Fruit fly (Drosophila melanogaster) whole organism, prepupa: ENCODE measurements around the gene CG6985.
A peak's percentile ranks its signal among the peaks of the same experiment; 100 is the strongest.

Experiments
- Blimp-1 ChIP-seq: fragments of 200-800 bp; sonication (Bioruptor generic); optimal IDR thresholded peaks from 3 replicates; lab custom pipeline; 2017; ENCODE audit warnings: missing biosample characterization, missing genetic modification characterization, mild to moderate bottlenecking, moderate library complexity, missing genetic modification reagents
- CG10631 ChIP-seq: fragments of 200-800 bp; sonication (Bioruptor generic); optimal IDR thresholded peaks from 2 replicates; lab custom pipeline; 2016; ENCODE audit warnings: missing biosample characterization, missing genetic modification characterization
- CG10669 ChIP-seq: fragments of 200-800 bp; sonication (Bioruptor generic); optimal IDR thresholded peaks from 3 replicates; lab custom pipeline; 2018; ENCODE audit warnings: missing biosample characterization, mild to moderate bottlenecking, missing genetic modification characterization, moderate library complexity
- CG11762 ChIP-seq: fragments of 200-800 bp; sonication (Bioruptor generic); optimal IDR thresholded peaks from 3 replicates; lab custom pipeline; 2016; ENCODE audit warnings: missing biosample characterization, missing genetic modification characterization; ENCODE audit not compliant: insufficient read depth
- CG15336 ChIP-seq: fragments of 200-800 bp; sonication (Bioruptor generic); IDR thresholded peaks from 2 replicates; pipeline ENCODE4 v1.3.6; 2022; ENCODE audit warnings: missing biosample characterization, missing genetic modification characterization
- CG1621 ChIP-seq: fragments of 200-800 bp; sonication (Bioruptor generic); optimal IDR thresholded peaks from 3 replicates; lab custom pipeline; 2018; ENCODE audit warnings: missing biosample characterization, mild to moderate bottlenecking, missing genetic modification characterization
- CG16779 ChIP-seq: fragments of 200-800 bp; sonication (Bioruptor generic); optimal IDR thresholded peaks from 3 replicates; lab custom pipeline; 2017; ENCODE audit warnings: missing biosample characterization, mild to moderate bottlenecking, missing genetic modification characterization
- CG3032 ChIP-seq: fragments of 200-800 bp; optimal IDR thresholded peaks from 2 replicates; lab custom pipeline; 2019; ENCODE audit warnings: missing biosample characterization, mild to moderate bottlenecking, missing genetic modification characterization, moderate library complexity
- CG31627 ChIP-seq: fragments of 200-800 bp; sonication (Bioruptor generic); optimal IDR thresholded peaks from 3 replicates; lab custom pipeline; 2016; ENCODE audit warnings: missing biosample characterization, missing genetic modification characterization
- CG32006 ChIP-seq: fragments of 200-800 bp; sonication (Bioruptor generic); optimal IDR thresholded peaks from 3 replicates; lab custom pipeline; 2017; ENCODE audit warnings: missing biosample characterization, mild to moderate bottlenecking, missing genetic modification characterization
- CG34406 ChIP-seq: fragments of 200-800 bp; sonication (Bioruptor generic); optimal IDR thresholded peaks from 3 replicates; lab custom pipeline; 2016; ENCODE audit warnings: missing biosample characterization, missing genetic modification characterization
- CG3919 ChIP-seq: fragments of 200-800 bp; sonication (Bioruptor generic); optimal IDR thresholded peaks from 3 replicates; lab custom pipeline; 2016; ENCODE audit warnings: missing biosample characterization, missing genetic modification characterization
- CG4318 ChIP-seq: fragments of 200-800 bp; sonication (Bioruptor generic); optimal IDR thresholded peaks from 3 replicates; lab custom pipeline; 2017; ENCODE audit warnings: missing biosample characterization, mild to moderate bottlenecking, missing genetic modification characterization
- CG6276 ChIP-seq: fragments of 200-800 bp; sonication (Bioruptor generic); optimal IDR thresholded peaks from 2 replicates; lab custom pipeline; 2017; ENCODE audit warnings: missing biosample characterization, mild to moderate bottlenecking, missing genetic modification characterization
- CG6854 ChIP-seq: fragments of 200-800 bp; sonication (Bioruptor generic); optimal IDR thresholded peaks from 2 replicates; lab custom pipeline; 2017; ENCODE audit warnings: missing biosample characterization, mild to moderate bottlenecking, missing genetic modification characterization
- CG7368 ChIP-seq: fragments of 200-800 bp; sonication (Bioruptor generic); optimal IDR thresholded peaks from 3 replicates; lab custom pipeline; 2016; ENCODE audit warnings: missing biosample characterization, missing genetic modification characterization
- CG8119 ChIP-seq: fragments of 200-800 bp; sonication (Bioruptor generic); IDR thresholded peaks from 3 replicates; pipeline ENCODE4 v1.3.6; 2022; ENCODE audit warnings: missing biosample characterization, missing genetic modification characterization
- CG8319 ChIP-seq: fragments of 200-800 bp; sonication (Bioruptor generic); optimal IDR thresholded peaks from 3 replicates; lab custom pipeline; 2016; ENCODE audit warnings: missing biosample characterization, missing genetic modification characterization
- CG8632 ChIP-seq: fragments of 200-800 bp; sonication (Bioruptor generic); optimal IDR thresholded peaks from 3 replicates; lab custom pipeline; 2016; ENCODE audit warnings: missing biosample characterization, missing genetic modification characterization
- CG9139 ChIP-seq: fragments of 200-800 bp; sonication (Bioruptor generic); optimal IDR thresholded peaks from 3 replicates; lab custom pipeline; 2017; ENCODE audit warnings: missing biosample characterization, mild to moderate bottlenecking, missing genetic modification characterization
- Eip75B ChIP-seq: fragments of 200-800 bp; sonication (Bioruptor generic); optimal IDR thresholded peaks from 3 replicates; lab custom pipeline; 2016; ENCODE audit warnings: missing biosample characterization, missing genetic modification characterization
- Eip78C ChIP-seq: fragments of 200-800 bp; sonication (Bioruptor generic); peaks from one replicate; lab custom pipeline; 2016; ENCODE audit warnings: missing biosample characterization, missing genetic modification characterization
- Eip93F ChIP-seq: fragments of 200-800 bp; sonication (Bioruptor generic); optimal IDR thresholded peaks from 2 replicates; lab custom pipeline; 2016; ENCODE audit warnings: missing biosample characterization, mild to moderate bottlenecking, missing genetic modification characterization
- Ets21C ChIP-seq: fragments of 200-800 bp; sonication (Bioruptor generic); optimal IDR thresholded peaks from 3 replicates; lab custom pipeline; 2016; ENCODE audit warnings: missing biosample characterization, missing genetic modification characterization
- Ets96B ChIP-seq: fragments of 200-800 bp; optimal IDR thresholded peaks from 2 replicates; lab custom pipeline; 2019; ENCODE audit warnings: missing biosample characterization, mild to moderate bottlenecking, missing genetic modification characterization, moderate library complexity
- Gug ChIP-seq: fragments of 200-800 bp; sonication (Bioruptor generic); IDR thresholded peaks from 2 replicates; pipeline ENCODE4 v1.3.6; 2022; ENCODE audit warnings: missing biosample characterization, missing genetic modification characterization
- Hr39 ChIP-seq: fragments of 200-800 bp; sonication (Bioruptor generic); optimal IDR thresholded peaks from 2 replicates; lab custom pipeline; 2016; ENCODE audit warnings: missing biosample characterization, missing genetic modification characterization
- Hr4 ChIP-seq: fragments of 200-800 bp; sonication (Bioruptor generic); optimal IDR thresholded peaks from 3 replicates; lab custom pipeline; 2016; ENCODE audit warnings: missing biosample characterization, missing genetic modification characterization
- Lpt ChIP-seq: fragments of 200-800 bp; sonication (Bioruptor generic); optimal IDR thresholded peaks from 3 replicates; lab custom pipeline; 2016; ENCODE audit warnings: missing biosample characterization, missing genetic modification characterization
- Met ChIP-seq: fragments of 200-800 bp; sonication (Bioruptor generic); optimal IDR thresholded peaks from 3 replicates; lab custom pipeline; 2016; ENCODE audit warnings: missing biosample characterization, missing genetic modification characterization
- OdsH ChIP-seq: fragments of 200-800 bp; sonication (Bioruptor generic); optimal IDR thresholded peaks from 3 replicates; lab custom pipeline; 2016; ENCODE audit warnings: missing biosample characterization, missing genetic modification characterization
- Sox14 ChIP-seq: fragments of 200-800 bp; sonication (Bioruptor generic); optimal IDR thresholded peaks from 3 replicates; lab custom pipeline; 2016; ENCODE audit warnings: missing biosample characterization, missing genetic modification characterization
- acj6 ChIP-seq: fragments of 200-800 bp; sonication (Bioruptor generic); optimal IDR thresholded peaks from 3 replicates; lab custom pipeline; 2016; ENCODE audit warnings: missing biosample characterization, missing genetic modification characterization
- cyc ChIP-seq: fragments of 200-800 bp; sonication (Bioruptor generic); optimal IDR thresholded peaks from 3 replicates; lab custom pipeline; 2016; ENCODE audit warnings: missing biosample characterization, missing genetic modification characterization
- dac ChIP-seq: fragments of 200-800 bp; sonication (Bioruptor generic); optimal IDR thresholded peaks from 2 replicates; lab custom pipeline; 2017; ENCODE audit warnings: missing biosample characterization, mild to moderate bottlenecking, missing genetic modification characterization
- dsx ChIP-seq: fragments of 200-800 bp; optimal IDR thresholded peaks from 3 replicates; lab custom pipeline; 2019; ENCODE audit warnings: missing biosample characterization, mild to moderate bottlenecking, missing genetic modification characterization, moderate library complexity; ENCODE audit not compliant: poor library complexity, severe bottlenecking
- eg ChIP-seq: fragments of 200-800 bp; sonication (Bioruptor generic); IDR thresholded peaks from 3 replicates; pipeline ENCODE4 v1.3.6; 2022; ENCODE audit warnings: missing biosample characterization, missing genetic modification characterization
- esn ChIP-seq: fragments of 200-800 bp; sonication (Bioruptor generic); optimal IDR thresholded peaks from 2 replicates; lab custom pipeline; 2016; ENCODE audit warnings: missing biosample characterization, mild to moderate bottlenecking, missing genetic modification characterization, moderate library complexity
- fd59A ChIP-seq: fragments of 200-800 bp; sonication (Bioruptor generic); optimal IDR thresholded peaks from 2 replicates; lab custom pipeline; 2017; ENCODE audit warnings: missing biosample characterization, mild to moderate bottlenecking, missing genetic modification characterization, missing genetic modification reagents
- fkh ChIP-seq: fragments of 200-800 bp; sonication (Bioruptor generic); optimal IDR thresholded peaks from 3 replicates; lab custom pipeline; 2017; ENCODE audit warnings: missing biosample characterization, mild to moderate bottlenecking, missing genetic modification characterization, moderate library complexity
- lz ChIP-seq: fragments of 200-800 bp; sonication (Bioruptor generic); optimal IDR thresholded peaks from 3 replicates; lab custom pipeline; 2016; ENCODE audit warnings: missing biosample characterization, missing genetic modification characterization
- net ChIP-seq: fragments of 200-800 bp; sonication (Bioruptor generic); optimal IDR thresholded peaks from 3 replicates; lab custom pipeline; 2016; ENCODE audit warnings: missing biosample characterization, missing genetic modification characterization
- svp ChIP-seq: fragments of 200-800 bp; sonication (Bioruptor generic); peaks from one replicate; lab custom pipeline; 2016; ENCODE audit warnings: missing biosample characterization, missing genetic modification characterization
- topi ChIP-seq: fragments of 200-800 bp; sonication (Bioruptor generic); optimal IDR thresholded peaks from 3 replicates; lab custom pipeline; 2016; ENCODE audit warnings: missing biosample characterization, missing genetic modification characterization
- vri ChIP-seq: fragments of 200-800 bp; sonication (Bioruptor generic); optimal IDR thresholded peaks from 3 replicates; lab custom pipeline; 2016; ENCODE audit warnings: missing biosample characterization, mild to moderate bottlenecking, missing genetic modification characterization

CG6985 gene

DNA sequence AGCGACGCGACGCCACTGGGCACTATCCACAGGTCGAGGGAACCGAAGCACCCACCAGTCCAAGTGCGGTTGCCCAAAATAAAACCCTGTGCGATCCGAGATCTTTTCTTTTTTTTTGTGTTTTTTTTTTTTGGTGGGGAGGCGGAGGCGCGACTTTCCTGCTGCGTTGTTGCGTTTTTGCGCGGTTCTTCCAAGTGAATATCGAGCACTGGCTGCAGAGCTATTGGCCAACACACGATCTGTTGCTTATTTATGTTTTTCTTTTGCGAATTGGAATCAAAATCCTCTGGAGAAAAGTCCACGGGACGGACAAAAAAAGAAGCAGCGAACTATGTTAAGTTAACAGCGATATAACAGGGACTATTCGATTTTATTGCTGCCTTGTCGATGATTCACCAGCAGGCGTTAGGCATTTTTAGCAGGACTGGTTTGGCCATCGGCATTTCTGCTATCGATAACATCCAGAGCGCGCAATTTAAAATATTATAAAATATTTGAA, 20.1 kb upstream of the CG6985 start, which contains the start of gene wge (continued):
- peak; percentile 85 for TF ChIP-seq CG6276 (GFP tag; lab: Kevin White, UChicago)
- TF ChIP-seq CG34406 = peak; percentile 46
- peak; percentile 1 for TF ChIP-seq lz (GFP tag; lab: Kevin White, UChicago)
- TF ChIP-seq CG8319 (GFP tag; lab: Kevin White, UChicago) = peak; percentile 24
- TF ChIP-seq fd59A (GFP tag; lab: Kevin White, UChicago) = peak; percentile 64
- TF ChIP-seq CG4318 (GFP tag; lab: Kevin White, UChicago) = no peak
- peak; percentile 18 for TF ChIP-seq CG6854
- peak; percentile 11 for TF ChIP-seq Blimp-1 (GFP tag; lab: Kevin White, UChicago)
- no peak for TF ChIP-seq Met
- no peak for TF ChIP-seq CG10631
- no peak for TF ChIP-seq Hr4 (GFP tag; lab: Kevin White, UChicago)
- peak; percentile 78 for TF ChIP-seq CG1621 (tag; lab: Kevin White, UChicago)
- TF ChIP-seq CG7368 (GFP tag; lab: Kevin White, UChicago) = peak; percentile 23
- peak; percentile 78 for TF ChIP-seq CG15336 (GFP tag; lab: Robert Waterston, UW)
- peak; percentile 69 for TF ChIP-seq Gug (GFP tag; lab: Robert Waterston, UW)
- TF ChIP-seq vri (GFP tag; lab: Kevin White, UChicago) = peak; percentile 37
- peak; percentile 32 for TF ChIP-seq topi (GFP tag; lab: Kevin White, UChicago)
- TF ChIP-seq OdsH (GFP tag; lab: Kevin White, UChicago) = no peak
- TF ChIP-seq esn (GFP tag; lab: Kevin White, UChicago) = peak; percentile 27
- peak; percentile 64 for TF ChIP-seq Ets96B
- TF ChIP-seq CG8632 (GFP tag; lab: Kevin White, UChicago) = peak; percentile 52
- peak; percentile 71 for TF ChIP-seq dsx (GFP tag; lab: Kevin White, UChicago)
- TF ChIP-seq Eip78C (GFP tag; lab: Kevin White, UChicago) = peak; percentile 20
- TF ChIP-seq CG11762 (GFP tag; lab: Kevin White, UChicago) = peak; percentile 21
- peak; percentile 22 for TF ChIP-seq acj6
- TF ChIP-seq net (GFP tag; lab: Kevin White, UChicago) = peak; percentile 81
- peak; percentile 90 for TF ChIP-seq CG8119 (GFP tag; lab: Robert Waterston, UW)
- peak; percentile 84 for TF ChIP-seq CG16779 (tag; lab: Kevin White, UChicago)
- TF ChIP-seq CG31627 (GFP tag; lab: Kevin White, UChicago) = no peak
- peak; percentile 28 for TF ChIP-seq svp (GFP tag; lab: Kevin White, UChicago)
- peak; percentile 65 for TF ChIP-seq Lpt (GFP tag; lab: Kevin White, UChicago)
- no peak for TF ChIP-seq Ets21C
- TF ChIP-seq CG3919 (GFP tag; lab: Kevin White, UChicago) = peak; percentile 52
- no peak for TF ChIP-seq Hr39
- TF ChIP-seq CG9139 (GFP tag; lab: Kevin White, UChicago) = peak; percentile 90

dm6 chr3R:22724149-22724973, 16.6 kb upstream of the CG6985 start, which contains the start of gene Irp-1A:
Gene Irp-1A, minus strand, starts transcription at chr3R:22724587.
- TF ChIP-seq fkh (GFP tag; lab: Kevin White, UChicago) = peak; percentile 98
- TF ChIP-seq vri (GFP tag; lab: Kevin White, UChicago) = peak; percentile 54
- no peak for TF ChIP-seq CG1621 (tag; lab: Kevin White, UChicago)
- TF ChIP-seq lz (GFP tag; lab: Kevin White, UChicago) = peak; percentile 47
- TF ChIP-seq CG8632 (GFP tag; lab: Kevin White, UChicago) = peak; percentile 45
- TF ChIP-seq dsx (GFP tag; lab: Kevin White, UChicago) = peak; percentile 78
- no peak for TF ChIP-seq CG4318 (GFP tag; lab: Kevin White, UChicago)
- peak; percentile 71 for TF ChIP-seq CG34406
- peak; percentile 47 for TF ChIP-seq CG11762 (GFP tag; lab: Kevin White, UChicago)
- peak; percentile 88 for TF ChIP-seq CG15336 (GFP tag; lab: Robert Waterston, UW)
- TF ChIP-seq Eip75B (GFP tag; lab: Kevin White, UChicago) = peak; percentile 46
- no peak for TF ChIP-seq dac (GFP tag; lab: Kevin White, UChicago)
- peak; percentile 78 for TF ChIP-seq CG3032 (tag; lab: Kevin White, UChicago)
- peak; percentile 62 for TF ChIP-seq CG32006
- peak; percentile 10 for TF ChIP-seq Eip93F (GFP tag; lab: Kevin White, UChicago)
- peak; percentile 71 for TF ChIP-seq CG10631
- peak; percentile 40 for TF ChIP-seq CG6276 (GFP tag; lab: Kevin White, UChicago)
- peak; percentile 68 for TF ChIP-seq CG3919 (GFP tag; lab: Kevin White, UChicago)
- TF ChIP-seq CG8119 (GFP tag; lab: Robert Waterston, UW) = peak; percentile 80
- TF ChIP-seq Sox14 (GFP tag; lab: Kevin White, UChicago) = peak; percentile 46
- TF ChIP-seq CG16779 (tag; lab: Kevin White, UChicago) = no peak
- peak; percentile 32 for TF ChIP-seq CG31627 (GFP tag; lab: Kevin White, UChicago)
- peak; percentile 33 for TF ChIP-seq Hr39
- TF ChIP-seq cyc (GFP tag; lab: Kevin White, UChicago) = peak; percentile 34
- peak; percentile 46 for TF ChIP-seq CG10669 (GFP tag; lab: Kevin White, UChicago)
- TF ChIP-seq eg (GFP tag; lab: Robert Waterston, UW) = peak; percentile 84; the same call in 2 of the 3 replicates
- peak; percentile 46 for TF ChIP-seq Met
